Worm (Caenorhabditis elegans) whole organism, L3 larva: Measurements from ENCODE around the gene ZK637.4.

Experiments used
- R02D3.7 ChIP-seq: fragments of 150-350 bp; optimal IDR thresholded peaks from 2 replicates; lab custom pipeline; 2014; ENCODE audit warnings: missing biosample characterization, missing genetic modification characterization
- aly-2 ChIP-seq: fragments of 150-350 bp; optimal IDR thresholded peaks from 2 replicates; lab custom pipeline; 2014; ENCODE audit warnings: missing biosample characterization, missing genetic modification characterization
- ama-1 ChIP-seq: fragments of 150-350 bp; optimal IDR thresholded peaks from 2 replicates; lab custom pipeline; 2018
- ceh-16 ChIP-seq: sonication (generic microtip); optimal IDR thresholded peaks from 2 replicates; lab custom pipeline; 2017; ENCODE audit warnings: missing biosample characterization, missing genetic modification characterization
- ceh-28 ChIP-seq: fragments of 150-350 bp; optimal IDR thresholded peaks from 2 replicates; lab custom pipeline; 2014; ENCODE audit warnings: missing biosample characterization, missing genetic modification reagents, missing genetic modification characterization
- ceh-82 ChIP-seq: fragments of 150-350 bp; optimal IDR thresholded peaks from 2 replicates; lab custom pipeline; 2014; ENCODE audit warnings: missing biosample characterization, missing genetic modification characterization
- ceh-9 ChIP-seq: sonication (generic microtip); optimal IDR thresholded peaks from 2 replicates; lab custom pipeline; 2018; ENCODE audit warnings: missing biosample characterization, missing genetic modification characterization
- daf-12 ChIP-seq: fragments of 150-350 bp; optimal IDR thresholded peaks from 2 replicates; lab custom pipeline; 2014; ENCODE audit warnings: missing biosample characterization, missing genetic modification reagents, missing genetic modification characterization
- egl-27 ChIP-seq: sonication (generic microtip); optimal IDR thresholded peaks from 4 replicates; lab custom pipeline; 2017; ENCODE audit warnings: missing biosample characterization, missing genetic modification reagents, missing genetic modification characterization
- egl-5 ChIP-seq: fragments of 150-350 bp; optimal IDR thresholded peaks from 2 replicates; lab custom pipeline; 2017; ENCODE audit warnings: missing biosample characterization, missing genetic modification reagents, missing genetic modification characterization, inconsistent platforms
- elt-1 ChIP-seq: fragments of 150-350 bp; optimal IDR thresholded peaks from 2 replicates; lab custom pipeline; 2014; ENCODE audit warnings: missing biosample characterization, missing genetic modification characterization
- elt-2 ChIP-seq: sonication (generic microtip); optimal IDR thresholded peaks from 2 replicates; lab custom pipeline; 2016; ENCODE audit warnings: missing genetic modification reagents, mild to moderate bottlenecking, missing genetic modification characterization, missing compliant biosample characterization
- elt-3 ChIP-seq, 3 experiments: fragments of 150-350 bp in 1 of 3; sonication (generic microtip) in 2 of 3; optimal IDR thresholded peaks; 2 replicates in 2 of 3; 4 replicates in 1 of 3; lab custom pipeline; 2014 to 2017; ENCODE audit warnings: missing biosample characterization in 3 of 3, missing genetic modification characterization in 3 of 3
- eor-1 ChIP-seq, 2 experiments: fragments of 150-350 bp; optimal IDR thresholded peaks; 2 replicates each; lab custom pipeline; 2014 to 2018; ENCODE audit warnings: missing biosample characterization in 2 of 2, missing genetic modification characterization in 2 of 2
- fkh-10 ChIP-seq: sonication (generic microtip); optimal IDR thresholded peaks from 2 replicates; lab custom pipeline; 2017; ENCODE audit warnings: missing biosample characterization, missing genetic modification reagents, missing genetic modification characterization
- fkh-2 ChIP-seq: fragments of 150-350 bp; optimal IDR thresholded peaks from 2 replicates; lab custom pipeline; 2014; ENCODE audit warnings: missing biosample characterization, missing genetic modification reagents, missing genetic modification characterization
- fos-1 ChIP-seq: fragments of 150-350 bp; optimal IDR thresholded peaks from 2 replicates; lab custom pipeline; 2014; ENCODE audit warnings: missing biosample characterization, missing genetic modification characterization
- hmg-11 ChIP-seq: sonication (generic microtip); optimal IDR thresholded peaks from 2 replicates; lab custom pipeline; 2016; ENCODE audit warnings: missing genetic modification characterization, missing compliant biosample characterization
- jun-1 ChIP-seq: fragments of 150-350 bp; optimal IDR thresholded peaks from 2 replicates; lab custom pipeline; 2014; ENCODE audit warnings: missing biosample characterization, missing genetic modification reagents, missing genetic modification characterization
- lin-15B ChIP-seq: fragments of 150-350 bp; optimal IDR thresholded peaks from 2 replicates; lab custom pipeline; 2014; ENCODE audit warnings: missing biosample characterization, missing genetic modification characterization
- lin-39 ChIP-seq: fragments of 150-350 bp; optimal IDR thresholded peaks from 2 replicates; lab custom pipeline; 2018; ENCODE audit warnings: missing biosample characterization, missing genetic modification reagents, missing genetic modification characterization
- lsy-12 ChIP-seq: sonication (generic microtip); optimal IDR thresholded peaks from 2 replicates; lab custom pipeline; 2016; ENCODE audit warnings: mild to moderate bottlenecking, missing genetic modification characterization, missing compliant biosample characterization
- mdl-1 ChIP-seq: fragments of 150-350 bp; optimal IDR thresholded peaks from 2 replicates; lab custom pipeline; 2014; ENCODE audit warnings: missing biosample characterization, missing genetic modification characterization
- mml-1 ChIP-seq: fragments of 150-350 bp; sonication (generic microtip); optimal IDR thresholded peaks from 3 replicates; lab custom pipeline; 2014; ENCODE audit warnings: missing biosample characterization, missing genetic modification characterization
- nfya-1 ChIP-seq: sonication (generic microtip); optimal IDR thresholded peaks from 2 replicates; lab custom pipeline; 2017; ENCODE audit warnings: missing genetic modification characterization, mild to moderate bottlenecking, missing compliant biosample characterization, antibody characterized with exemption, moderate library complexity; ENCODE audit not compliant: insufficient read depth
- nhr-11 ChIP-seq: fragments of 150-350 bp; optimal IDR thresholded peaks from 2 replicates; lab custom pipeline; 2014; ENCODE audit warnings: missing biosample characterization, missing genetic modification characterization
- nhr-12 ChIP-seq: fragments of 150-350 bp; optimal IDR thresholded peaks from 2 replicates; lab custom pipeline; 2014; ENCODE audit warnings: missing biosample characterization, missing genetic modification characterization
- nhr-23 ChIP-seq: fragments of 150-350 bp; optimal IDR thresholded peaks from 2 replicates; lab custom pipeline; 2014; ENCODE audit warnings: missing biosample characterization, missing genetic modification reagents, missing genetic modification characterization
- nhr-237 ChIP-seq: fragments of 150-350 bp; optimal IDR thresholded peaks from 2 replicates; lab custom pipeline; 2014; ENCODE audit warnings: missing biosample characterization, missing genetic modification characterization
- nhr-25 ChIP-seq: sonication (generic microtip); optimal IDR thresholded peaks from 2 replicates; lab custom pipeline; 2017; ENCODE audit warnings: missing biosample characterization, missing genetic modification characterization
- nhr-28 ChIP-seq: fragments of 150-350 bp; optimal IDR thresholded peaks from 2 replicates; lab custom pipeline; 2014; ENCODE audit warnings: missing biosample characterization, missing genetic modification characterization
- nhr-43 ChIP-seq: sonication (generic microtip); optimal IDR thresholded peaks from 2 replicates; lab custom pipeline; 2016; ENCODE audit warnings: mild to moderate bottlenecking, missing genetic modification characterization, missing compliant biosample characterization; ENCODE audit not compliant: poor library complexity, severe bottlenecking
- nhr-67 ChIP-seq: fragments of 150-350 bp; optimal IDR thresholded peaks from 2 replicates; lab custom pipeline; 2014; ENCODE audit warnings: missing biosample characterization, missing genetic modification characterization
- nhr-76 ChIP-seq: fragments of 150-350 bp; sonication (generic microtip); optimal IDR thresholded peaks from 5 replicates; lab custom pipeline; 2014; ENCODE audit warnings: missing biosample characterization, missing genetic modification characterization
- nhr-77 ChIP-seq: fragments of 150-350 bp; optimal IDR thresholded peaks from 2 replicates; lab custom pipeline; 2014; ENCODE audit warnings: missing biosample characterization, missing genetic modification characterization
- pha-4 ChIP-seq: fragments of 150-350 bp; optimal IDR thresholded peaks from 2 replicates; lab custom pipeline; 2014; ENCODE audit warnings: missing biosample characterization, missing genetic modification reagents, missing genetic modification characterization
- pqm-1 ChIP-seq: fragments of 150-350 bp; optimal IDR thresholded peaks from 2 replicates; lab custom pipeline; 2017; ENCODE audit warnings: missing biosample characterization, missing genetic modification characterization, inconsistent platforms
- sea-2 ChIP-seq: fragments of 150-350 bp; sonication (generic microtip); optimal IDR thresholded peaks from 4 replicates; lab custom pipeline; 2014; ENCODE audit warnings: missing biosample characterization, missing genetic modification reagents, missing genetic modification characterization
- skn-1 ChIP-seq: fragments of 150-350 bp; optimal IDR thresholded peaks from 2 replicates; lab custom pipeline; 2014; ENCODE audit warnings: missing biosample characterization, missing genetic modification characterization
- snpc-4 ChIP-seq: fragments of 150-350 bp; optimal IDR thresholded peaks from 2 replicates; lab custom pipeline; 2014; ENCODE audit warnings: missing biosample characterization, missing genetic modification characterization
- tbx-2 ChIP-seq: sonication (generic microtip); optimal IDR thresholded peaks from 2 replicates; lab custom pipeline; 2016; ENCODE audit warnings: mild to moderate bottlenecking, missing genetic modification characterization, missing compliant biosample characterization
- unc-39 ChIP-seq: sonication (generic microtip); optimal IDR thresholded peaks from 4 replicates; lab custom pipeline; 2017; ENCODE audit warnings: missing biosample characterization, missing genetic modification characterization
- unc-62 ChIP-seq: fragments of 150-350 bp; sonication (generic microtip); optimal IDR thresholded peaks from 4 replicates; lab custom pipeline; 2014; ENCODE audit warnings: missing biosample characterization, missing genetic modification reagents, missing genetic modification characterization
- zag-1 ChIP-seq: fragments of 150-350 bp; optimal IDR thresholded peaks from 2 replicates; lab custom pipeline; 2014; ENCODE audit warnings: missing biosample characterization, missing genetic modification characterization
- ztf-11 ChIP-seq: fragments of 150-350 bp; optimal IDR thresholded peaks from 2 replicates; lab custom pipeline; 2014; ENCODE audit warnings: missing biosample characterization, missing genetic modification characterization
- ztf-4 ChIP-seq: fragments of 150-350 bp; optimal IDR thresholded peaks from 2 replicates; lab custom pipeline; 2014; ENCODE audit warnings: missing biosample characterization, missing genetic modification characterization

Gene ZK637.4

ce11 chrIII:8893464-8893863, at the start of gene ZK637.4:
Gene ZK637.4 (plus strand): TSS chrIII:8893764.
- TF ChIP-seq elt-2, result no peak
- TF ChIP-seq ceh-16 (tag; lab: Kevin White, UChicago), result no peak
- no peak for TF ChIP-seq ama-1
- TF ChIP-seq ceh-28 (tag; lab: Kevin White, UChicago), result no peak
- no peak for TF ChIP-seq lin-15B (tag; lab: Kevin White, UChicago)
- TF ChIP-seq nhr-25 (tag; lab: Kevin White, UChicago), result no peak
- TF ChIP-seq ztf-4 (tag; lab: Kevin White, UChicago), result no peak
- TF ChIP-seq nhr-43 (tag; lab: Kevin White, UChicago), result no peak
- no peak for TF ChIP-seq aly-2
- TF ChIP-seq ztf-11 (tag; lab: Kevin White, UChicago), result no peak
- TF ChIP-seq, all 47 proteins: peak for 0

ce11 chrIII:8844137-8844536, 49.4 kb upstream of the ZK637.4 start:
- TF ChIP-seq nhr-23 (tag; lab: Kevin White, UChicago) (peak; percentile 57), ceh-16 (tag; lab: Kevin White, UChicago) (no peak), fos-1 (tag; lab: Kevin White, UChicago) (no peak), nhr-77 (no peak), pha-4 (tag; lab: Kevin White, UChicago) (no peak), ceh-28 (tag; lab: Kevin White, UChicago) (no peak)

ce11 chrIII:8845114-8845513, 48.5 kb upstream of the ZK637.4 start, which contains the start of gene F44E2.6:
Gene F44E2.6 (minus strand): TSS chrIII:8845214.
- TF ChIP-seq snpc-4 (tag; lab: Kevin White, UChicago) (no peak), nhr-43 (tag; lab: Kevin White, UChicago) (no peak), mdl-1 (tag; lab: Kevin White, UChicago) (no peak), daf-12 (tag; lab: Kevin White, UChicago) (no peak), mml-1 (no peak), nhr-77 (no peak), elt-2 (no peak)

- TF ChIP-seq pqm-1 (no peak), zag-1 (no peak), fkh-10 (GFP tag; lab: Kevin White, UChicago) (no peak), nhr-28 (tag; lab: Kevin White, UChicago) (no peak), unc-62 (GFP tag; lab: Kevin White, UChicago) (no peak), skn-1 (tag; lab: Kevin White, UChicago) (no peak), aly-2 (no peak), fos-1 (tag; lab: Kevin White, UChicago) (no peak), ceh-28 (tag; lab: Kevin White, UChicago) (no peak), nhr-76 (tag; lab: Kevin White, UChicago) (no peak), nfya-1 (peak; percentile 32), egl-5 (tag; lab: Kevin White, UChicago) (no peak), nhr-12 (tag; lab: Kevin White, UChicago) (no peak), nhr-23 (tag; lab: Kevin White, UChicago) (peak; percentile 69), tbx-2 (tag; lab: Kevin White, UChicago) (no peak), R02D3.7 (tag; lab: Kevin White, UChicago) (peak; percentile 9), hmg-11 (tag; lab: Kevin White, UChicago) (peak; percentile 24), lin-15B (tag; lab: Kevin White, UChicago) (peak; percentile 79), daf-12 (tag; lab: Kevin White, UChicago) (no peak), ztf-11 (tag; lab: Kevin White, UChicago) (no peak), ceh-82 (no peak), snpc-4 (tag; lab: Kevin White, UChicago) (peak; percentile 44), mml-1 (no peak), nhr-77 (no peak), fkh-2 (no peak), lsy-12 (tag; lab: Kevin White, UChicago) (no peak), lin-39 (tag; lab: Kevin White, UChicago) (no peak), elt-2 (no peak), ztf-4 (tag; lab: Kevin White, UChicago) (no peak), jun-1 (tag; lab: Kevin White, UChicago) (no peak), nhr-25 (tag; lab: Kevin White, UChicago) (no peak), ceh-9 (tag; lab: Kevin White, UChicago) (no peak), sea-2 (no peak), nhr-67 (tag; lab: Kevin White, UChicago) (no peak), elt-1 (tag; lab: Kevin White, UChicago) (no peak), elt-3 (tag; optimal IDR thresholded peaks at IDR 0.05; lab: Kevin White, UChicago) (no peak), egl-27 (no peak), ceh-16 (tag; lab: Kevin White, UChicago) (no peak), unc-39 (tag; lab: Kevin White, UChicago) (no peak), nhr-11 (tag; lab: Kevin White, UChicago) (no peak), mdl-1 (tag; lab: Kevin White, UChicago) (no peak), nhr-237 (tag; lab: Kevin White, UChicago) (no peak), eor-1 (tag; optimal IDR thresholded peaks at IDR 0.05; lab: Kevin White, UChicago) (no peak), ama-1 (no peak)
Measured at ce11 chrIII:8847722-8848121, 45.8 kb upstream of the ZK637.4 start.
